Worm (Caenorhabditis elegans) whole organism, L1 larva: ENCODE measurements around the gene gpa-18.
A peak's percentile ranks its signal among the peaks of the same experiment; 100 is the strongest.

Experiments used
- C16A3.4 ChIP-seq: fragments of 150-350 bp; optimal IDR thresholded peaks from 2 replicates; lab custom pipeline; 2014; ENCODE audit warnings: missing biosample characterization, missing genetic modification characterization
- Y116A8C.19 ChIP-seq: sonication (generic microtip); optimal IDR thresholded peaks from 2 replicates; lab custom pipeline; 2016; ENCODE audit warnings: missing compliant biosample characterization, missing genetic modification characterization, borderline replicate concordance
- ceh-63 ChIP-seq: fragments of 200-800 bp; sonication (Bioruptor generic); optimal IDR thresholded peaks from 2 replicates; lab custom pipeline; 2018; ENCODE audit warnings: mild to moderate bottlenecking, missing genetic modification characterization, missing compliant biosample characterization
- dpl-1 ChIP-seq, 3 experiments: fragments of 150-350 bp in 2 of 3; sonication (generic microtip) in 1 of 3; optimal IDR thresholded peaks; 2 replicates each; lab custom pipeline; 2014 to 2017; ENCODE audit warnings: missing biosample characterization in 3 of 3, missing genetic modification characterization in 3 of 3, missing genetic modification reagents in 3 of 3
- egl-27 ChIP-seq, 2 experiments: fragments of 150-350 bp in 1 of 2; sonication (generic microtip); optimal IDR thresholded peaks; 3 replicates each; lab custom pipeline; 2017 to 2018; ENCODE audit warnings: missing biosample characterization in 2 of 2, missing genetic modification characterization in 2 of 2, missing genetic modification reagents in 2 of 2
- ets-5 ChIP-seq: fragments of 200-800 bp; sonication (Bioruptor generic); IDR thresholded peaks from 2 replicates; pipeline ENCODE4 v1.3.6; 2022; ENCODE audit warnings: missing genetic modification characterization, missing compliant biosample characterization
- fkh-10 ChIP-seq: sonication (generic microtip); optimal IDR thresholded peaks from 2 replicates; lab custom pipeline; 2017; ENCODE audit warnings: missing biosample characterization, missing genetic modification reagents, missing genetic modification characterization
- fos-1 ChIP-seq: fragments of 150-350 bp; optimal IDR thresholded peaks from 2 replicates; lab custom pipeline; 2014; ENCODE audit warnings: missing biosample characterization, missing genetic modification characterization
- lin-14 ChIP-seq: fragments of 200-800 bp; sonication (Bioruptor generic); optimal IDR thresholded peaks from 2 replicates; lab custom pipeline; 2018; ENCODE audit warnings: mild to moderate bottlenecking, missing genetic modification characterization, moderate library complexity, missing compliant biosample characterization
- lin-35 ChIP-seq, 2 experiments: fragments of 150-350 bp; optimal IDR thresholded peaks; 2 replicates each; lab custom pipeline; 2014; ENCODE audit warnings: missing biosample characterization in 2 of 2, missing genetic modification characterization in 2 of 2, missing genetic modification reagents in 2 of 2
- lsy-2 ChIP-seq, 2 experiments: fragments of 150-350 bp; optimal IDR thresholded peaks; 2 replicates each; lab custom pipeline; 2014; ENCODE audit warnings: missing biosample characterization in 2 of 2, missing genetic modification characterization in 2 of 2
- nhr-47 ChIP-seq: sonication (generic microtip); optimal IDR thresholded peaks from 2 replicates; lab custom pipeline; 2016; ENCODE audit warnings: mild to moderate bottlenecking, missing genetic modification characterization, moderate library complexity, missing compliant biosample characterization
- nhr-71 ChIP-seq: sonication (generic microtip); optimal IDR thresholded peaks from 2 replicates; lab custom pipeline; 2016; ENCODE audit warnings: mild to moderate bottlenecking, missing genetic modification characterization, moderate library complexity, missing compliant biosample characterization
- skn-1 ChIP-seq: fragments of 150-350 bp; optimal IDR thresholded peaks from 2 replicates; lab custom pipeline; 2014; ENCODE audit warnings: missing biosample characterization, missing genetic modification characterization
- ztf-4 ChIP-seq: fragments of 150-350 bp; optimal IDR thresholded peaks from 2 replicates; lab custom pipeline; 2014; ENCODE audit warnings: missing biosample characterization, missing genetic modification characterization

gpa-18 gene

ce11 chrIV:5139189-5139588 lies 56.2 kb downstream of the gpa-18 start:
- no peak for TF ChIP-seq C16A3.4 (tag; lab: Kevin White, UChicago)
- no peak for TF ChIP-seq dpl-1 (GFP tag; optimal IDR thresholded peaks at IDR 0.05; lab: Kevin White, UChicago)
- no peak for TF ChIP-seq ceh-63 (GFP tag; lab: Kevin White, UChicago)
- no peak for TF ChIP-seq egl-27 (tag; optimal IDR thresholded peaks at IDR 0.05; lab: Kevin White, UChicago)
- peak; percentile 26 for TF ChIP-seq nhr-71 (tag; lab: Kevin White, UChicago)
- no peak for TF ChIP-seq ets-5 (GFP tag; lab: Robert Waterston, UW)
- peak in 1 of 2 experiments; percentile 15 for TF ChIP-seq lsy-2 (tag; optimal IDR thresholded peaks at IDR 0.05; lab: Kevin White, UChicago)
- no peak for TF ChIP-seq nhr-47 (tag; lab: Kevin White, UChicago)
- TF ChIP-seq skn-1 (tag; lab: Kevin White, UChicago): no peak
- TF ChIP-seq ztf-4 (tag; lab: Kevin White, UChicago): no peak
- no peak for TF ChIP-seq fos-1
- TF ChIP-seq Y116A8C.19: no peak
- TF ChIP-seq fkh-10 (GFP tag; lab: Kevin White, UChicago): peak; percentile 73
- no peak for TF ChIP-seq lin-35 (GFP tag; optimal IDR thresholded peaks at IDR 0.05; lab: Kevin White, UChicago)
- peak; percentile 68 for TF ChIP-seq lin-14
